Fruit fly (Drosophila melanogaster) whole organism, prepupa: ENCODE data around the gene CG10140.

Source experiments
- CG10669 ChIP-seq: fragments of 200-800 bp; sonication (Bioruptor generic); optimal IDR thresholded peaks from 3 replicates; lab custom pipeline; 2018; ENCODE audit warnings: missing biosample characterization, mild to moderate bottlenecking, missing genetic modification characterization, moderate library complexity
- CG11294 ChIP-seq: fragments of 200-800 bp; sonication (Bioruptor generic); IDR thresholded peaks from 2 replicates; pipeline ENCODE4 v1.3.6; 2022; ENCODE audit warnings: missing biosample characterization, missing genetic modification characterization
- CG15336 ChIP-seq: fragments of 200-800 bp; sonication (Bioruptor generic); IDR thresholded peaks from 2 replicates; pipeline ENCODE4 v1.3.6; 2022; ENCODE audit warnings: missing biosample characterization, missing genetic modification characterization
- CG1621 ChIP-seq: fragments of 200-800 bp; sonication (Bioruptor generic); optimal IDR thresholded peaks from 3 replicates; lab custom pipeline; 2018; ENCODE audit warnings: missing biosample characterization, mild to moderate bottlenecking, missing genetic modification characterization
- CG16779 ChIP-seq: fragments of 200-800 bp; sonication (Bioruptor generic); optimal IDR thresholded peaks from 3 replicates; lab custom pipeline; 2017; ENCODE audit warnings: missing biosample characterization, mild to moderate bottlenecking, missing genetic modification characterization
- CG31627 ChIP-seq: fragments of 200-800 bp; sonication (Bioruptor generic); optimal IDR thresholded peaks from 3 replicates; lab custom pipeline; 2016; ENCODE audit warnings: missing biosample characterization, missing genetic modification characterization
- CG32006 ChIP-seq: fragments of 200-800 bp; sonication (Bioruptor generic); optimal IDR thresholded peaks from 3 replicates; lab custom pipeline; 2017; ENCODE audit warnings: missing biosample characterization, mild to moderate bottlenecking, missing genetic modification characterization
- CG34406 ChIP-seq: fragments of 200-800 bp; sonication (Bioruptor generic); optimal IDR thresholded peaks from 3 replicates; lab custom pipeline; 2016; ENCODE audit warnings: missing biosample characterization, missing genetic modification characterization
- CG3919 ChIP-seq: fragments of 200-800 bp; sonication (Bioruptor generic); optimal IDR thresholded peaks from 3 replicates; lab custom pipeline; 2016; ENCODE audit warnings: missing biosample characterization, missing genetic modification characterization
- CG4318 ChIP-seq: fragments of 200-800 bp; sonication (Bioruptor generic); optimal IDR thresholded peaks from 3 replicates; lab custom pipeline; 2017; ENCODE audit warnings: missing biosample characterization, mild to moderate bottlenecking, missing genetic modification characterization
- CG6163 ChIP-seq: fragments of 200-800 bp; sonication (Bioruptor generic); IDR thresholded peaks from 3 replicates; pipeline ENCODE4 v1.3.6; 2022; ENCODE audit warnings: missing biosample characterization, missing genetic modification characterization
- CG6276 ChIP-seq: fragments of 200-800 bp; sonication (Bioruptor generic); optimal IDR thresholded peaks from 2 replicates; lab custom pipeline; 2017; ENCODE audit warnings: missing biosample characterization, mild to moderate bottlenecking, missing genetic modification characterization
- CG6854 ChIP-seq: fragments of 200-800 bp; sonication (Bioruptor generic); optimal IDR thresholded peaks from 2 replicates; lab custom pipeline; 2017; ENCODE audit warnings: missing biosample characterization, mild to moderate bottlenecking, missing genetic modification characterization
- CG8119 ChIP-seq: fragments of 200-800 bp; sonication (Bioruptor generic); IDR thresholded peaks from 3 replicates; pipeline ENCODE4 v1.3.6; 2022; ENCODE audit warnings: missing biosample characterization, missing genetic modification characterization
- CG8319 ChIP-seq: fragments of 200-800 bp; sonication (Bioruptor generic); optimal IDR thresholded peaks from 3 replicates; lab custom pipeline; 2016; ENCODE audit warnings: missing biosample characterization, missing genetic modification characterization
- CG8632 ChIP-seq: fragments of 200-800 bp; sonication (Bioruptor generic); optimal IDR thresholded peaks from 3 replicates; lab custom pipeline; 2016; ENCODE audit warnings: missing biosample characterization, missing genetic modification characterization
- CG9139 ChIP-seq: fragments of 200-800 bp; sonication (Bioruptor generic); optimal IDR thresholded peaks from 3 replicates; lab custom pipeline; 2017; ENCODE audit warnings: missing biosample characterization, mild to moderate bottlenecking, missing genetic modification characterization
- Eip75B ChIP-seq: fragments of 200-800 bp; sonication (Bioruptor generic); optimal IDR thresholded peaks from 3 replicates; lab custom pipeline; 2016; ENCODE audit warnings: missing biosample characterization, missing genetic modification characterization
- Eip78C ChIP-seq: fragments of 200-800 bp; sonication (Bioruptor generic); peaks from one replicate; lab custom pipeline; 2016; ENCODE audit warnings: missing biosample characterization, missing genetic modification characterization
- Hr38 ChIP-seq: sonication (Bioruptor generic); optimal IDR thresholded peaks from 2 replicates; lab custom pipeline; 2016; ENCODE audit warnings: missing biosample characterization, missing genetic modification characterization
- Hr4 ChIP-seq: fragments of 200-800 bp; sonication (Bioruptor generic); optimal IDR thresholded peaks from 3 replicates; lab custom pipeline; 2016; ENCODE audit warnings: missing biosample characterization, missing genetic modification characterization
- Lpt ChIP-seq: fragments of 200-800 bp; sonication (Bioruptor generic); optimal IDR thresholded peaks from 3 replicates; lab custom pipeline; 2016; ENCODE audit warnings: missing biosample characterization, missing genetic modification characterization
- Met ChIP-seq: fragments of 200-800 bp; sonication (Bioruptor generic); optimal IDR thresholded peaks from 3 replicates; lab custom pipeline; 2016; ENCODE audit warnings: missing biosample characterization, missing genetic modification characterization
- Sox14 ChIP-seq: fragments of 200-800 bp; sonication (Bioruptor generic); optimal IDR thresholded peaks from 3 replicates; lab custom pipeline; 2016; ENCODE audit warnings: missing biosample characterization, missing genetic modification characterization
- Sox15 ChIP-seq: fragments of 200-800 bp; sonication (Bioruptor generic); optimal IDR thresholded peaks from 3 replicates; lab custom pipeline; 2016; ENCODE audit warnings: missing biosample characterization, missing genetic modification characterization
- achi ChIP-seq: fragments of 200-800 bp; sonication (Bioruptor generic); optimal IDR thresholded peaks from 3 replicates; lab custom pipeline; 2016; ENCODE audit warnings: missing biosample characterization, missing genetic modification characterization
- acj6 ChIP-seq: fragments of 200-800 bp; sonication (Bioruptor generic); optimal IDR thresholded peaks from 3 replicates; lab custom pipeline; 2016; ENCODE audit warnings: missing biosample characterization, missing genetic modification characterization
- cyc ChIP-seq: fragments of 200-800 bp; sonication (Bioruptor generic); optimal IDR thresholded peaks from 3 replicates; lab custom pipeline; 2016; ENCODE audit warnings: missing biosample characterization, missing genetic modification characterization
- dac ChIP-seq: fragments of 200-800 bp; sonication (Bioruptor generic); optimal IDR thresholded peaks from 2 replicates; lab custom pipeline; 2017; ENCODE audit warnings: missing biosample characterization, mild to moderate bottlenecking, missing genetic modification characterization
- dsx ChIP-seq: fragments of 200-800 bp; optimal IDR thresholded peaks from 3 replicates; lab custom pipeline; 2019; ENCODE audit warnings: missing biosample characterization, mild to moderate bottlenecking, missing genetic modification characterization, moderate library complexity; ENCODE audit not compliant: poor library complexity, severe bottlenecking
- eg ChIP-seq: fragments of 200-800 bp; sonication (Bioruptor generic); IDR thresholded peaks from 3 replicates; pipeline ENCODE4 v1.3.6; 2022; ENCODE audit warnings: missing biosample characterization, missing genetic modification characterization
- esn ChIP-seq: fragments of 200-800 bp; sonication (Bioruptor generic); optimal IDR thresholded peaks from 2 replicates; lab custom pipeline; 2016; ENCODE audit warnings: missing biosample characterization, mild to moderate bottlenecking, missing genetic modification characterization, moderate library complexity
- fd59A ChIP-seq: fragments of 200-800 bp; sonication (Bioruptor generic); optimal IDR thresholded peaks from 2 replicates; lab custom pipeline; 2017; ENCODE audit warnings: missing biosample characterization, mild to moderate bottlenecking, missing genetic modification characterization, missing genetic modification reagents
- fkh ChIP-seq: fragments of 200-800 bp; sonication (Bioruptor generic); optimal IDR thresholded peaks from 3 replicates; lab custom pipeline; 2017; ENCODE audit warnings: missing biosample characterization, mild to moderate bottlenecking, missing genetic modification characterization, moderate library complexity
- lz ChIP-seq: fragments of 200-800 bp; sonication (Bioruptor generic); optimal IDR thresholded peaks from 3 replicates; lab custom pipeline; 2016; ENCODE audit warnings: missing biosample characterization, missing genetic modification characterization
- net ChIP-seq: fragments of 200-800 bp; sonication (Bioruptor generic); optimal IDR thresholded peaks from 3 replicates; lab custom pipeline; 2016; ENCODE audit warnings: missing biosample characterization, missing genetic modification characterization
- salr ChIP-seq, 2 experiments: fragments of 200-800 bp; sonication (Bioruptor generic); optimal IDR thresholded peaks; 3 replicates each; lab custom pipeline; 2016 to 2018; ENCODE audit warnings: missing biosample characterization in 2 of 2, missing genetic modification characterization in 2 of 2, mild to moderate bottlenecking in 1 of 2
- spab ChIP-seq: fragments of 200-800 bp; sonication (Bioruptor generic); optimal IDR thresholded peaks from 2 replicates; lab custom pipeline; 2017; ENCODE audit warnings: missing biosample characterization, mild to moderate bottlenecking, missing genetic modification characterization, missing genetic modification reagents
- svp ChIP-seq: fragments of 200-800 bp; sonication (Bioruptor generic); peaks from one replicate; lab custom pipeline; 2016; ENCODE audit warnings: missing biosample characterization, missing genetic modification characterization
- topi ChIP-seq: fragments of 200-800 bp; sonication (Bioruptor generic); optimal IDR thresholded peaks from 3 replicates; lab custom pipeline; 2016; ENCODE audit warnings: missing biosample characterization, missing genetic modification characterization
- vri ChIP-seq: fragments of 200-800 bp; sonication (Bioruptor generic); optimal IDR thresholded peaks from 3 replicates; lab custom pipeline; 2016; ENCODE audit warnings: missing biosample characterization, mild to moderate bottlenecking, missing genetic modification characterization

The CG10140 gene

DNA sequence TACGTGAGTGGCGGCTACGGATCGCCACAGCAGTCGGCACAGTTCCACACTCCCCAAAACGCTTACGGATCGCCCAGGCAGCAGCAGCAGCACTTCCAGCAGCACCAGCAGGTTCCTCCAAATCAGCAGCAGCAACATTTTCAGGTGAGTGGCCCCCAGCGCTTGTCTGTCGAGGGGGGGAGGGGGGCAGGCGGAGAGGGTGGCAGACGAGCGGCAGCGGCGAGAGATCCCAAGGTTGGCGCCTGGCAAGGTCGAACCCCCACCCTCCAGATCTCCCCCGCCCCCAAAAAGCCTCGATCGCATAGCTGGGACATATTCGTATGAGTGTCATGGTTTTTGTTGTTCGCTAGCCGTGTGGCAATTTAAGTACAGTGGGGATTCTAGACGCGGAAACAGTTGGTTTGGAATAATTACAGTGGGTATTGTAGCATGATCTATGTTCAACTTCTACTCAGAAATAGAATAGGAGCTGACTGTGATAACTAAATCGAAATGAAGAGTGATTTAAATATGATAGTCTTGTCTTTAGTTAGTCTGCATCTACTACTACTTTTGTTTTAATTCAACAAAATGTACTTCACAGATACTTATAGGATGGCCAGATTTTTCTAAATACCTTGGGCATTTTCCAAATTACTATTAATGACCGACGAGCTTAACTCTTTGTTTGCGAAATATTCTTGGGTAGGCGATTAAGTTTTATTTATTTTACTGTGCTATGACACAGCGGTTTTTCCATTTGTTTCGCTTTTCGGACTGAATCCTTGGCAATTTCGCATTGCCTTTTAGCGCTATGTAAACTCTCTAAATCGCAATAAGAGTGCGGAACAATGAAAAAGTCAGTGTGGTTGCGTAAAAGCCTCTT lies 38.3 kb upstream of the CG10140 start (continued):
- TF ChIP-seq fkh (GFP tag; lab: Kevin White, UChicago), result no peak
- TF ChIP-seq vri, result no peak
- peak; percentile 41 for TF ChIP-seq lz (GFP tag; lab: Kevin White, UChicago)
- TF ChIP-seq CG3919 (GFP tag; lab: Kevin White, UChicago), result peak; percentile 46
- TF ChIP-seq CG10669 (GFP tag; lab: Kevin White, UChicago), result peak; percentile 47
- no peak for TF ChIP-seq net (GFP tag; lab: Kevin White, UChicago)
- TF ChIP-seq Hr38 (GFP tag; lab: Kevin White, UChicago), result no peak
- TF ChIP-seq dsx, result peak; percentile 1
- TF ChIP-seq CG16779, result no peak
- TF ChIP-seq spab, result no peak
- TF ChIP-seq CG11294 (GFP tag; lab: Robert Waterston, UW), result no peak
- no peak for TF ChIP-seq CG4318 (GFP tag; lab: Kevin White, UChicago)
- TF ChIP-seq Eip75B (GFP tag; lab: Kevin White, UChicago), result no peak
- peak; percentile 48 for TF ChIP-seq CG1621 (tag; lab: Kevin White, UChicago)
- TF ChIP-seq CG6854 (GFP tag; lab: Kevin White, UChicago), result no peak
- no peak for TF ChIP-seq CG15336 (GFP tag; lab: Robert Waterston, UW)
- no peak for TF ChIP-seq dac (GFP tag; lab: Kevin White, UChicago)
- TF ChIP-seq CG6276 (GFP tag; lab: Kevin White, UChicago), result no peak
- TF ChIP-seq Eip78C, result peak; percentile 78
- peak; percentile 10 for TF ChIP-seq achi (GFP tag; lab: Kevin White, UChicago)
- TF ChIP-seq Met, result peak; percentile 11
- peak; percentile 21 for TF ChIP-seq topi (GFP tag; lab: Kevin White, UChicago)
- no peak for TF ChIP-seq salr (GFP tag; optimal IDR thresholded peaks at IDR 0.05; lab: Kevin White, UChicago)
- peak; percentile 30 for TF ChIP-seq CG32006
- TF ChIP-seq esn (GFP tag; lab: Kevin White, UChicago), result peak; percentile 64
- TF ChIP-seq CG31627, result peak; percentile 50
- TF ChIP-seq CG8319 (GFP tag; lab: Kevin White, UChicago), result no peak
- TF ChIP-seq, all 60 proteins: peak for 32

DNA sequence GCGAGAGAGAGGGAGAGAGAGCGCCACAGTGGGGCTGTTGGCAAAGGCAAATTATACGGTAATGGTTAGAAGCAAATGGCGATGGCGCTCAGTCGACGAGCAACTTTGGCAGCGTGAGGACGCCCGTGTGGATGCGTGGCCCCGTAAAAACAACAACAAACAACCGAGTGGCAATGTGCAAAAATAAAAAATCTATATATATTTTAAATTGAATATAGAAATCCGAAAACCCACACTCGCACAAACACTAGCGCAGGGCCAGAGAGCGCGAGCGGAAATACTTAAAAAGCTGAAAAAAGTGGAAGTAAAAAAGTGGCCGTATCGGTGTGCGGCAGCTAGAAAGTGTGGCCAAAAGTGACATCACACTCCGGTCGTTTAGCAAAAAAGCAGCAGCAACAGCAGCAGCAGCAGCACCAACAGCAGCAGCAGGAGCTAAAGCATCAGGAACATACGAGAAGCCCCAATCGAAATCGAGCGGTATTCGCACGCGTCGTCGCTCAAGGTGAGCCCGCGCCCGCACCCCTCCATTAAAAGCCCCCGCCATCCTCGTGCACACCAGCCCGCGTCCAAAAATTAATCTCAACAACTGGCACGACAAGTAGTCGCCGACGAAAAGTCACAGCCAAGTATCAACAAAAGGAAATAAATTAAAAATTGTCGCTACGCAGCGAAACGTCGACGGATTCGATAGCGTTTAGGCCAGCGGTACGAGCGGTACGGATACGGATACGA lies 37.3 kb upstream of the CG10140 start, which contains the start of gene stv:
Gene stv, plus strand, starts transcription at position 89 of the 732 bp plus-strand sequence.
- TF ChIP-seq CG4318 (GFP tag; lab: Kevin White, UChicago) (no peak), eg (GFP tag; lab: Robert Waterston, UW) (peak; percentile 23; the same call in 1 of the 3 replicates), CG8119 (GFP tag; lab: Robert Waterston, UW) (peak; percentile 33; the same call in 2 of the 3 replicates), svp (GFP tag; lab: Kevin White, UChicago) (peak; percentile 68), CG1621 (tag; lab: Kevin White, UChicago) (peak; percentile 35), acj6 (GFP tag; lab: Kevin White, UChicago) (no peak), dac (GFP tag; lab: Kevin White, UChicago) (no peak), Eip78C (peak; percentile 77), vri (peak; percentile 47), CG6163 (GFP tag; lab: Robert Waterston, UW) (peak; percentile 50; the same call in 1 of the 3 replicates), CG16779 (no peak), CG6854 (GFP tag; lab: Kevin White, UChicago) (peak; percentile 15)

DNA sequence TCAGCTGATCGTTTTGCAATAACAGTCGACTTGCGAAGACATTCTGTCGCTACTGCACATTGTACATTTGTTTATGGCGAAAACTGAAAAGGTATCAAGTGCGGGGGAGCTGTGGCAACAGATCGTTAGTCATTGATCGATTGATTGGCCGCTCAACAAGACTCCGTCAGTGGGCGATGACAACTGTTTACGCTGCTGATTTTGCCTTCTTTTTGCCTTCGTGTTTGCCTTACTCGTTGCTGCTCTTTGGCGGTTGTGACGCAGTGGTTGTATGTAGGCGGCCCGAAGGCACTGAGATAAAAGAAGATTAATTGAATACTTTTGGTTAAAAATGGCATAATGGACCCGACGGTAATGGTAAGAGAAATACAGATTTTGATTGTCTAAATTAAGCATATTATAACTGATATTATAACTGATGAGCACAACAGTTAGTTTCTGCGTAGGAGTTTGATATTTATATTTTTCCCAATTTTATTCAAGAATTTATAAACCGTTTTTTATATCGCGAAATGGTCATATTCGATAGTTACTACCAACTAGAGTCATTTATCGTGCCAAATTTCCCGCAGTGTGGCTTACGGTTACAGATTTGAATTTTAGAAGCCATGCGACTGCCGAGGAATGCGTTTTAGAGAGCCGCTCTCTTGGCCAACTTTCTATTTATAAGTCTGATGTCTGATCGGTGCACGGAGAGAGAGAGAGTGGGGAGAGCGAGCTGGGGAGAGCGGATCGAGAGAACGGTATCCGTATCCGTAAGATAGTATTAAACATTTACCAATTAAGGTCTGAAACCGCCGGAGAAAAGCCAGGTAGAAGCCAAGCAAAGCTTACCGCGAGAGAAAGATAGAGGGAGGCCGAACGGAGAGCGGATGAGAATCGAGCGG lies 36.5 kb upstream of the CG10140 start:
- peak; percentile 91 for TF ChIP-seq topi (GFP tag; lab: Kevin White, UChicago)
- TF ChIP-seq Eip75B (GFP tag; lab: Kevin White, UChicago), result peak; percentile 91
- TF ChIP-seq Sox14 (GFP tag; lab: Kevin White, UChicago), result peak; percentile 89
- TF ChIP-seq Sox15 (GFP tag; lab: Kevin White, UChicago), result peak; percentile 80
- TF ChIP-seq CG8632 (GFP tag; lab: Kevin White, UChicago), result peak; percentile 90
- peak; percentile 97 for TF ChIP-seq CG15336 (GFP tag; lab: Robert Waterston, UW)
- TF ChIP-seq CG8119 (GFP tag; lab: Robert Waterston, UW), result peak; percentile 96
- TF ChIP-seq CG6854 (GFP tag; lab: Kevin White, UChicago), result no peak
- TF ChIP-seq dac (GFP tag; lab: Kevin White, UChicago), result peak; percentile 88
- peak; percentile 95 for TF ChIP-seq esn (GFP tag; lab: Kevin White, UChicago)
- peak; percentile 83 for TF ChIP-seq cyc
- TF ChIP-seq fd59A (GFP tag; lab: Kevin White, UChicago), result peak; percentile 93
- TF ChIP-seq svp (GFP tag; lab: Kevin White, UChicago), result peak; percentile 93
- peak; percentile 93 for TF ChIP-seq CG34406
- TF ChIP-seq Hr4 (GFP tag; lab: Kevin White, UChicago), result peak; percentile 94
- TF ChIP-seq Lpt (GFP tag; lab: Kevin White, UChicago), result peak; percentile 96
- TF ChIP-seq CG9139, result peak; percentile 55
- peak; percentile 81 for TF ChIP-seq lz (GFP tag; lab: Kevin White, UChicago)
